Fruit fly (Drosophila melanogaster): ENCODE results near the gene CG3408.

CG3408 gene

dm6 chr3L:9461670-9462246 is 47.6 kb downstream of the CG3408 start:
- TF ChIP-seq CG17801 (GFP tag; optimal IDR thresholded peaks at IDR 0.05; ENCODE audit: partially characterized antibody): no peak

- TF ChIP-seq CG17801 (GFP tag; optimal IDR thresholded peaks at IDR 0.05; ENCODE audit: partially characterized antibody): peak; percentile 82
Measured at dm6 chr3L:9460775-9461491, 48.5 kb downstream of the CG3408 start, which contains the start of the genes CG3434 and CG44838. Gene CG3434 (minus strand): TSS chr3L:9460799. Gene CG44838 (plus strand): TSS chr3L:9461050.

- peak; percentile 94 for TF ChIP-seq CG17801 (GFP tag; optimal IDR thresholded peaks at IDR 0.05; ENCODE audit: partially characterized antibody)
Measured at dm6 chr3L:9457619-9458092, 51.7 kb downstream of the CG3408 start, which contains the start of gene CG3437. Gene CG3437 (minus strand): TSS chr3L:9457669.
